Worm (Caenorhabditis elegans) whole organism, L2 larva: Measurements from ENCODE around the gene Y45F10B.59.

Experiments used
- F13H6.1 ChIP-seq: sonication (generic microtip); optimal IDR thresholded peaks from 2 replicates; lab custom pipeline; 2016; ENCODE audit warnings: missing genetic modification characterization, missing compliant biosample characterization
- ZK546.5 ChIP-seq: sonication (generic microtip); optimal IDR thresholded peaks from 2 replicates; lab custom pipeline; 2017; ENCODE audit warnings: missing biosample characterization, missing genetic modification characterization
- alr-1 ChIP-seq: fragments of 150-350 bp; optimal IDR thresholded peaks from 2 replicates; lab custom pipeline; 2014; ENCODE audit warnings: missing biosample characterization, missing genetic modification characterization
- ama-1 ChIP-seq: fragments of 150-350 bp; optimal IDR thresholded peaks from 2 replicates; lab custom pipeline; 2018; ENCODE audit warnings: inconsistent platforms
- ceh-16 ChIP-seq: fragments of 150-350 bp; optimal IDR thresholded peaks from 2 replicates; lab custom pipeline; 2014; ENCODE audit warnings: missing biosample characterization, missing genetic modification characterization
- mbf-1 ChIP-seq: sonication (generic microtip); optimal IDR thresholded peaks from 2 replicates; lab custom pipeline; 2017; ENCODE audit warnings: missing biosample characterization, missing genetic modification characterization
- nhr-11 ChIP-seq: fragments of 150-350 bp; optimal IDR thresholded peaks from 2 replicates; lab custom pipeline; 2014; ENCODE audit warnings: missing biosample characterization, missing genetic modification characterization
- nhr-21 ChIP-seq: fragments of 150-350 bp; optimal IDR thresholded peaks from 2 replicates; lab custom pipeline; 2014; ENCODE audit warnings: missing biosample characterization, missing genetic modification characterization
- nhr-25 ChIP-seq: fragments of 150-350 bp; sonication (generic microtip); optimal IDR thresholded peaks from 3 replicates; lab custom pipeline; 2014; ENCODE audit warnings: missing biosample characterization, missing genetic modification characterization
- skn-1 ChIP-seq: sonication (generic microtip); optimal IDR thresholded peaks from 2 replicates; lab custom pipeline; 2017; ENCODE audit warnings: missing biosample characterization, missing genetic modification characterization
- snpc-4 ChIP-seq: fragments of 150-350 bp; optimal IDR thresholded peaks from 2 replicates; lab custom pipeline; 2014; ENCODE audit warnings: missing biosample characterization, missing genetic modification characterization
- ztf-11 ChIP-seq: sonication (generic microtip); optimal IDR thresholded peaks from 2 replicates; lab custom pipeline; 2017; ENCODE audit warnings: missing biosample characterization, missing genetic modification characterization

DNA sequence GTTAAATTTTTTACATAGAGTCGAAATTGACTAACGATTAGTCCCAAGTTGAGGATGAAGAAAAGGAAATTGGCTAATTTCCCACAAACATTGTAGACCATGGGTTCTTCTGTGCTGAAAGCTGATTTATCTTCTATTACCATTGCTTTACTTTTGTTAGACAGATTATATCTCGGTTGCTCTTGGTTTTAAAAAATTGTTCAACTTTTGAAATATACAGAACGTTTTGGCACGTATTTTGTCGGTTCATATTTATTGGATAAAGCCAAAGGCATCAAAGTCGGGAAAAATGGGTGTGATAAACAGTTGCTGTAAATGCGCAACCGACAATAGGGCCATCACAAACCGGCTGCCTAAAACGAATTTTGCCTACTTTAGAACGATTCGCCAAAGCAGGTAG is 10.8 kb upstream of the Y45F10B.59 start, which contains the start of gene tsp-5:
- no peak for TF ChIP-seq ceh-16 (tag; lab: Kevin White, UChicago)
- TF ChIP-seq nhr-11, result no peak
- no peak for TF ChIP-seq snpc-4 (tag; lab: Kevin White, UChicago)
- TF ChIP-seq mbf-1 (tag; lab: Kevin White, UChicago), result no peak
- TF ChIP-seq F13H6.1 (tag; lab: Kevin White, UChicago), result no peak
- TF ChIP-seq ama-1 (lab: Kevin White, UChicago), result no peak
- no peak for TF ChIP-seq alr-1
- TF ChIP-seq ZK546.5 (tag; lab: Kevin White, UChicago), result no peak
- TF ChIP-seq ztf-11 (tag; lab: Kevin White, UChicago), result no peak
- no peak for TF ChIP-seq nhr-25 (tag; lab: Kevin White, UChicago)
- no peak for TF ChIP-seq skn-1 (tag; lab: Kevin White, UChicago)
- TF ChIP-seq nhr-21 (tag; lab: Kevin White, UChicago), result no peak
